Fruit fly (Drosophila melanogaster) whole organism, prepupa: ENCODE measurements around the gene Atet.

ENCODE experiments used
- Blimp-1 ChIP-seq: fragments of 200-800 bp; sonication (Bioruptor generic); optimal IDR thresholded peaks from 3 replicates; lab custom pipeline; 2017; ENCODE audit warnings: missing biosample characterization, missing genetic modification characterization, mild to moderate bottlenecking, moderate library complexity, missing genetic modification reagents
- CG10631 ChIP-seq: fragments of 200-800 bp; sonication (Bioruptor generic); optimal IDR thresholded peaks from 2 replicates; lab custom pipeline; 2016; ENCODE audit warnings: missing biosample characterization, missing genetic modification characterization
- CG10669 ChIP-seq: fragments of 200-800 bp; sonication (Bioruptor generic); optimal IDR thresholded peaks from 3 replicates; lab custom pipeline; 2018; ENCODE audit warnings: missing biosample characterization, mild to moderate bottlenecking, missing genetic modification characterization, moderate library complexity
- CG11294 ChIP-seq: fragments of 200-800 bp; sonication (Bioruptor generic); IDR thresholded peaks from 2 replicates; pipeline ENCODE4 v1.3.6; 2022; ENCODE audit warnings: missing biosample characterization, missing genetic modification characterization
- CG1621 ChIP-seq: fragments of 200-800 bp; sonication (Bioruptor generic); optimal IDR thresholded peaks from 3 replicates; lab custom pipeline; 2018; ENCODE audit warnings: missing biosample characterization, mild to moderate bottlenecking, missing genetic modification characterization
- CG16779 ChIP-seq: fragments of 200-800 bp; sonication (Bioruptor generic); optimal IDR thresholded peaks from 3 replicates; lab custom pipeline; 2017; ENCODE audit warnings: missing biosample characterization, mild to moderate bottlenecking, missing genetic modification characterization
- CG3032 ChIP-seq: fragments of 200-800 bp; optimal IDR thresholded peaks from 2 replicates; lab custom pipeline; 2019; ENCODE audit warnings: missing biosample characterization, mild to moderate bottlenecking, missing genetic modification characterization, moderate library complexity
- CG31627 ChIP-seq: fragments of 200-800 bp; sonication (Bioruptor generic); optimal IDR thresholded peaks from 3 replicates; lab custom pipeline; 2016; ENCODE audit warnings: missing biosample characterization, missing genetic modification characterization
- CG34406 ChIP-seq: fragments of 200-800 bp; sonication (Bioruptor generic); optimal IDR thresholded peaks from 3 replicates; lab custom pipeline; 2016; ENCODE audit warnings: missing biosample characterization, missing genetic modification characterization
- CG3919 ChIP-seq: fragments of 200-800 bp; sonication (Bioruptor generic); optimal IDR thresholded peaks from 3 replicates; lab custom pipeline; 2016; ENCODE audit warnings: missing biosample characterization, missing genetic modification characterization
- CG6163 ChIP-seq: fragments of 200-800 bp; sonication (Bioruptor generic); IDR thresholded peaks from 3 replicates; pipeline ENCODE4 v1.3.6; 2022; ENCODE audit warnings: missing biosample characterization, missing genetic modification characterization
- CG6792 ChIP-seq: fragments of 200-800 bp; sonication (Bioruptor generic); optimal IDR thresholded peaks from 3 replicates; lab custom pipeline; 2016; ENCODE audit warnings: missing biosample characterization, missing genetic modification characterization
- CG6808 ChIP-seq: fragments of 200-800 bp; sonication (Bioruptor generic); optimal IDR thresholded peaks from 3 replicates; lab custom pipeline; 2017; ENCODE audit warnings: missing biosample characterization, missing genetic modification characterization, mild to moderate bottlenecking, moderate library complexity, missing genetic modification reagents
- Eip75B ChIP-seq: fragments of 200-800 bp; sonication (Bioruptor generic); optimal IDR thresholded peaks from 3 replicates; lab custom pipeline; 2016; ENCODE audit warnings: missing biosample characterization, missing genetic modification characterization
- Eip78C ChIP-seq: fragments of 200-800 bp; sonication (Bioruptor generic); peaks from one replicate; lab custom pipeline; 2016; ENCODE audit warnings: missing biosample characterization, missing genetic modification characterization
- Eip93F ChIP-seq: fragments of 200-800 bp; sonication (Bioruptor generic); optimal IDR thresholded peaks from 2 replicates; lab custom pipeline; 2016; ENCODE audit warnings: missing biosample characterization, mild to moderate bottlenecking, missing genetic modification characterization
- Ets21C ChIP-seq: fragments of 200-800 bp; sonication (Bioruptor generic); optimal IDR thresholded peaks from 3 replicates; lab custom pipeline; 2016; ENCODE audit warnings: missing biosample characterization, missing genetic modification characterization
- Gug ChIP-seq: fragments of 200-800 bp; sonication (Bioruptor generic); IDR thresholded peaks from 2 replicates; pipeline ENCODE4 v1.3.6; 2022; ENCODE audit warnings: missing biosample characterization, missing genetic modification characterization
- Hr39 ChIP-seq: fragments of 200-800 bp; sonication (Bioruptor generic); optimal IDR thresholded peaks from 2 replicates; lab custom pipeline; 2016; ENCODE audit warnings: missing biosample characterization, missing genetic modification characterization
- Hr4 ChIP-seq: fragments of 200-800 bp; sonication (Bioruptor generic); optimal IDR thresholded peaks from 3 replicates; lab custom pipeline; 2016; ENCODE audit warnings: missing biosample characterization, missing genetic modification characterization
- Met ChIP-seq: fragments of 200-800 bp; sonication (Bioruptor generic); optimal IDR thresholded peaks from 3 replicates; lab custom pipeline; 2016; ENCODE audit warnings: missing biosample characterization, missing genetic modification characterization
- Smox ChIP-seq: fragments of 200-800 bp; sonication (Bioruptor generic); optimal IDR thresholded peaks from 3 replicates; lab custom pipeline; 2016; ENCODE audit warnings: missing biosample characterization, missing genetic modification characterization
- Sox102F ChIP-seq: fragments of 200-800 bp; sonication (Bioruptor generic); optimal IDR thresholded peaks from 2 replicates; lab custom pipeline; 2016; ENCODE audit warnings: missing biosample characterization, mild to moderate bottlenecking, missing genetic modification characterization
- Sox14 ChIP-seq: fragments of 200-800 bp; sonication (Bioruptor generic); optimal IDR thresholded peaks from 3 replicates; lab custom pipeline; 2016; ENCODE audit warnings: missing biosample characterization, missing genetic modification characterization
- achi ChIP-seq: fragments of 200-800 bp; sonication (Bioruptor generic); optimal IDR thresholded peaks from 3 replicates; lab custom pipeline; 2016; ENCODE audit warnings: missing biosample characterization, missing genetic modification characterization
- cyc ChIP-seq: fragments of 200-800 bp; sonication (Bioruptor generic); optimal IDR thresholded peaks from 3 replicates; lab custom pipeline; 2016; ENCODE audit warnings: missing biosample characterization, missing genetic modification characterization
- dsx ChIP-seq: fragments of 200-800 bp; optimal IDR thresholded peaks from 3 replicates; lab custom pipeline; 2019; ENCODE audit warnings: missing biosample characterization, mild to moderate bottlenecking, missing genetic modification characterization, moderate library complexity; ENCODE audit not compliant: poor library complexity, severe bottlenecking
- eg ChIP-seq: fragments of 200-800 bp; sonication (Bioruptor generic); IDR thresholded peaks from 3 replicates; pipeline ENCODE4 v1.3.6; 2022; ENCODE audit warnings: missing biosample characterization, missing genetic modification characterization
- fd59A ChIP-seq: fragments of 200-800 bp; sonication (Bioruptor generic); optimal IDR thresholded peaks from 2 replicates; lab custom pipeline; 2017; ENCODE audit warnings: missing biosample characterization, mild to moderate bottlenecking, missing genetic modification characterization, missing genetic modification reagents
- fd85E ChIP-seq: fragments of 200-800 bp; sonication (Bioruptor generic); optimal IDR thresholded peaks from 3 replicates; lab custom pipeline; 2016; ENCODE audit warnings: missing biosample characterization, missing genetic modification characterization
- fkh ChIP-seq: fragments of 200-800 bp; sonication (Bioruptor generic); optimal IDR thresholded peaks from 3 replicates; lab custom pipeline; 2017; ENCODE audit warnings: missing biosample characterization, mild to moderate bottlenecking, missing genetic modification characterization, moderate library complexity
- lz ChIP-seq: fragments of 200-800 bp; sonication (Bioruptor generic); optimal IDR thresholded peaks from 3 replicates; lab custom pipeline; 2016; ENCODE audit warnings: missing biosample characterization, missing genetic modification characterization
- pdm3 ChIP-seq: fragments of 200-800 bp; sonication (Bioruptor generic); optimal IDR thresholded peaks from 3 replicates; lab custom pipeline; 2016; ENCODE audit warnings: missing biosample characterization, missing genetic modification characterization
- salr ChIP-seq, 2 experiments: fragments of 200-800 bp; sonication (Bioruptor generic); optimal IDR thresholded peaks; 3 replicates each; lab custom pipeline; 2016 to 2018; ENCODE audit warnings: missing biosample characterization in 2 of 2, missing genetic modification characterization in 2 of 2, mild to moderate bottlenecking in 1 of 2
- spab ChIP-seq: fragments of 200-800 bp; sonication (Bioruptor generic); optimal IDR thresholded peaks from 2 replicates; lab custom pipeline; 2017; ENCODE audit warnings: missing biosample characterization, mild to moderate bottlenecking, missing genetic modification characterization, missing genetic modification reagents
- svp ChIP-seq: fragments of 200-800 bp; sonication (Bioruptor generic); peaks from one replicate; lab custom pipeline; 2016; ENCODE audit warnings: missing biosample characterization, missing genetic modification characterization
- vri ChIP-seq: fragments of 200-800 bp; sonication (Bioruptor generic); optimal IDR thresholded peaks from 3 replicates; lab custom pipeline; 2016; ENCODE audit warnings: missing biosample characterization, mild to moderate bottlenecking, missing genetic modification characterization

The Atet gene

DNA sequence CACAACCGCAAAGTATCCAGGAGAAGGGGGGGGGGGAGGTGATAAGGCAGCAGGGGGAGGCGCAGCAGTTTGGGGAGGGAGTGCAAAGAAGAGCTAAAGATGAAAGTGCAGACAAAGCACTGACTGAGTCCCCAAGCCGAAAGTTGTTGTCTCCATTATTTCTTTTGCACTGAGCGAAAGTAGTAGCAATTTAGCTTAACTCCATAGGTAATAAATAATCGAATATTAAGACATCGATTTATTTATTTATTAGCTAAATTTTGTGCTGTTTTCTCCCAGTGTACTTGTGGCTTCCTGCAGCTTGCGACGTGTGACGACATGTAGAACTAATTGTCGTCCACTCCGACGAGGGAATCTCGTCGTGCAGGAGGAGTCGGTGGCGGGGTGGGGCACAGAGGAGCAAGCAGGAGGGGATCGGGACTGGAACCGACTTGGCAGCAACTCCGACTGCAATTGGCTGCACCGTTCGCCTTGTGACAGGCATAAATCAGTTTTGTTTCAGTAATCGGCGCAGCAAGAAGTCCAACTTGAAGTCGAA lies 27.8 kb downstream of the Atet start, which contains the start of gene Traf4 (continued):
- TF ChIP-seq CG10631, result peak; percentile 55
- peak; percentile 68 for TF ChIP-seq vri (GFP tag; lab: Kevin White, UChicago)
- peak; percentile 48 for TF ChIP-seq Hr39 (GFP tag; lab: Kevin White, UChicago)
- TF ChIP-seq Ets21C, result no peak
- TF ChIP-seq fd85E (GFP tag; lab: Kevin White, UChicago), result no peak
- TF ChIP-seq CG34406 (GFP tag; lab: Kevin White, UChicago), result peak; percentile 37
- peak; percentile 81 for TF ChIP-seq svp (GFP tag; lab: Kevin White, UChicago)
- TF ChIP-seq Eip93F (GFP tag; lab: Kevin White, UChicago), result peak; percentile 48
- peak; percentile 30 for TF ChIP-seq Eip75B
- TF ChIP-seq CG1621 (tag; lab: Kevin White, UChicago), result peak; percentile 33
- peak; percentile 61 for TF ChIP-seq dsx (GFP tag; lab: Kevin White, UChicago)
- peak; percentile 52 for TF ChIP-seq Met (GFP tag; lab: Kevin White, UChicago)
- TF ChIP-seq CG6808, result peak; percentile 51
- peak; percentile 34 for TF ChIP-seq lz (GFP tag; lab: Kevin White, UChicago)
- peak; percentile 57 for TF ChIP-seq eg (GFP tag; lab: Robert Waterston, UW)
- TF ChIP-seq salr (GFP tag; optimal IDR thresholded peaks at IDR 0.05; lab: Kevin White, UChicago), result peak; percentile 28 to 37
- no peak for TF ChIP-seq CG16779 (tag; lab: Kevin White, UChicago)
- peak; percentile 56 for TF ChIP-seq spab (GFP tag; lab: Kevin White, UChicago)
- TF ChIP-seq Sox14, result peak; percentile 6
- peak; percentile 15 for TF ChIP-seq Hr4
- TF ChIP-seq fd59A (GFP tag; lab: Kevin White, UChicago), result peak; percentile 28

DNA sequence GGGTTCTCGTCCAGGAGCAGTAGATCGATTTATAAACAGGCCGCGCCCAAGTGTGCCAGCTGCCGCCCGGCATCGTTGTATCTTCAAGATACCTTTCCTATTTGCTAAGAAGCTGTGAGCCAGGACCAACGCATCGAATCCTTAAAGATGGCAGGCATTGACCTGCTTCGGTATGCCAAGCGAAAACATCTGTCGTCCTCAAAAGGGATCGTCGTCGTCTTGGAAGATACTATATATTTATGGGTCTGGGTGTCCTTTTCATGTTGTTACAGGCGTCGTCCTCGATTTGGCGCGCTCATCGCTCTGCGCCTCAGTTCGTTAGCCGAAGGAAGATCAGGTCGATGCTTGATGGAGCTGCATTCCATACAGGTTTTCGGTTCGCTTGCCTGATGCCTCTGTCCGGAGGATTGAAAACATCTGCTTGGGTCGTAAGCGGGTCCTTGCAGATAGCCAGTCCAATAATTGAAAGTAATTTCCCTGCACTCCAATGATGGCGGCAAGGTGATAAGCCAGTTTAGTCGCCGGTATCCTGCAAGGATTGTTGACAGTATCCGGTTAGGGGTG lies 30.1 kb downstream of the Atet start:
- no peak for TF ChIP-seq achi (GFP tag; lab: Kevin White, UChicago)
- no peak for TF ChIP-seq Sox102F (GFP tag; lab: Kevin White, UChicago)
- no peak for TF ChIP-seq pdm3
- no peak for TF ChIP-seq lz (GFP tag; lab: Kevin White, UChicago)
- TF ChIP-seq CG31627 (GFP tag; lab: Kevin White, UChicago), result no peak
- TF ChIP-seq Blimp-1 (GFP tag; lab: Kevin White, UChicago), result no peak
- TF ChIP-seq CG3032 (tag; lab: Kevin White, UChicago), result no peak
- TF ChIP-seq CG11294 (GFP tag; lab: Robert Waterston, UW), result no peak
- TF ChIP-seq fd85E (GFP tag; lab: Kevin White, UChicago), result no peak
- TF ChIP-seq Smox, result no peak
- TF ChIP-seq CG6163 (GFP tag; lab: Robert Waterston, UW), result no peak
- TF ChIP-seq Gug, result no peak

DNA sequence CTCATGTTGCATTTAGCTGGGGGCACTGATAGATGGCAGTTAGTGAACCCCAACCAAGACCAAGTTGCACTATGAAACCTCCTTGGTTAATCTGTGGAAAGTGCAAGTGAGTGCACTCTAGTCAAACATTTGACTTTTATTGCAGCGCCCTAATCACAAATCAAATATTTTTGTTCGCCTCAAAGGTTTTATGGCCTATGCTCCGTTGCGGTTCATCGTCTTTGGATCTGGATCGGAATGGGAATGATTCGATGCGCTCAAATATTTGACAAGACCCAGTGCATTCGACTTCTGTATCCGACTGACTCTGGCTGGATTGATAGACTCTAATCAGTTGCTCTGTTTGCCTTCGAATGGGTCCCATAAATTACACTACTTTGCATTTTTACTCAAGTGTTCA lies 31.2 kb downstream of the Atet start:
- TF ChIP-seq fkh (GFP tag; lab: Kevin White, UChicago), result peak; percentile 50
- TF ChIP-seq cyc (GFP tag; lab: Kevin White, UChicago), result no peak

DNA sequence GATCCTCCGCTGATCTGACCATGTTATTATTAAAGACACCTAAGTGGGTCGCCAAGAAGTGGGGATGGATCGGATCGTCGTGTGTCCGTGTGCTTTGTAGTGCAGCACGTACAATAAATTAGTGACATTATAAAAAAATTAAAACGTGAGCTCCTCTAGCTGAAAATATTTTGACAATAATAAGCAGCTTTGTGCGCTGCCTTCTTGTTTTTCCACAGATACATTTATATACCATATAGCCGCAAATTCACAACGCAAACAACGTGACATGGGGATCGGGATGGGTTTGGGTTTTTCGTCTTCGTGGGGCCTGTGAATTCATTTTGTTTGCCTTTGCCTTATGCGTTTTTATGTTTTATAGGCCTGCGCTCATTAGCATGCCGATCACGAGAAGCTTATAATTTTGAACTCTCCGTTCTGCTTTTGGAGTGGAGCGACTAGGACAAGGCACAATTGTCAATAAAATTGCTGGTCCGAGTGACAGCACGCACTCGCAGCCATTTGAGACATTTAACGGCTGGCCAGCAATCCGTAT lies 32.1 kb downstream of the Atet start:
- no peak for TF ChIP-seq CG11294 (GFP tag; lab: Robert Waterston, UW)
- TF ChIP-seq Hr39 (GFP tag; lab: Kevin White, UChicago), result no peak
- no peak for TF ChIP-seq CG10669
- no peak for TF ChIP-seq fd59A (GFP tag; lab: Kevin White, UChicago)
- TF ChIP-seq CG3032 (tag; lab: Kevin White, UChicago), result no peak
- TF ChIP-seq Eip78C (GFP tag; lab: Kevin White, UChicago), result no peak
- no peak for TF ChIP-seq CG31627 (GFP tag; lab: Kevin White, UChicago)
- TF ChIP-seq CG3919, result no peak
- no peak for TF ChIP-seq cyc (GFP tag; lab: Kevin White, UChicago)
- no peak for TF ChIP-seq CG6792
